Worm (Caenorhabditis elegans) whole organism, young adult: ENCODE results near the gene E02C12.19.
A peak's percentile ranks its signal among the peaks of the same experiment; 100 is the strongest.

Experiments
- B0019.2 ChIP-seq: fragments of 200-800 bp; sonication (Bioruptor generic); conservative IDR thresholded peaks from 2 replicates; pipeline ENCODE4 v1.3.6; 2022; ENCODE audit warnings: missing genetic modification reagents, missing genetic modification characterization, missing compliant biosample characterization
- B0261.1 ChIP-seq: sonication (generic microtip); optimal IDR thresholded peaks from 2 replicates; lab custom pipeline; 2016; ENCODE audit warnings: mild to moderate bottlenecking, missing genetic modification characterization, moderate library complexity, missing compliant biosample characterization
- F10E7.11 ChIP-seq: sonication (generic microtip); optimal IDR thresholded peaks from 2 replicates; lab custom pipeline; 2017; ENCODE audit warnings: mild to moderate bottlenecking, missing genetic modification characterization, moderate library complexity, missing compliant biosample characterization
- F33H1.4 ChIP-seq: fragments of 200-800 bp; sonication (Bioruptor generic); IDR thresholded peaks from 2 replicates; pipeline ENCODE4 v1.3.6; 2022; ENCODE audit warnings: missing genetic modification reagents, missing genetic modification characterization, missing compliant biosample characterization
- F37B4.10 ChIP-seq: fragments of 200-800 bp; sonication (Bioruptor generic); IDR thresholded peaks from 2 replicates; pipeline ENCODE4 v1.3.6; 2022; ENCODE audit warnings: missing genetic modification characterization, missing compliant biosample characterization
- F39B2.1 ChIP-seq: fragments of 200-800 bp; sonication (Bioruptor generic); IDR thresholded peaks from 2 replicates; pipeline ENCODE4 v1.3.6; 2022; ENCODE audit warnings: missing genetic modification reagents, missing genetic modification characterization, missing compliant biosample characterization
- F49E8.2 ChIP-seq: sonication (generic microtip); optimal IDR thresholded peaks from 3 replicates; lab custom pipeline; 2017; ENCODE audit warnings: missing genetic modification characterization, mild to moderate bottlenecking, missing compliant biosample characterization, antibody characterized with exemption, moderate library complexity; ENCODE audit not compliant: insufficient read depth
- F52B5.7 ChIP-seq: sonication (generic microtip); optimal IDR thresholded peaks from 2 replicates; lab custom pipeline; 2016; ENCODE audit warnings: mild to moderate bottlenecking, missing genetic modification characterization, missing compliant biosample characterization
- F55B11.4 ChIP-seq: sonication (generic microtip); optimal IDR thresholded peaks from 2 replicates; lab custom pipeline; 2016; ENCODE audit warnings: missing compliant biosample characterization, missing genetic modification characterization, borderline replicate concordance; ENCODE audit not compliant: insufficient read depth
- F57A8.1 ChIP-seq: fragments of 200-800 bp; sonication (Bioruptor generic); optimal IDR thresholded peaks from 2 replicates; lab custom pipeline; 2018; ENCODE audit warnings: mild to moderate bottlenecking, missing genetic modification characterization, moderate library complexity, missing compliant biosample characterization
- T07F8.4 ChIP-seq: sonication (generic microtip); optimal IDR thresholded peaks from 2 replicates; lab custom pipeline; 2016; ENCODE audit warnings: mild to moderate bottlenecking, missing genetic modification characterization, moderate library complexity, missing compliant biosample characterization
- Y53G8AR.9 ChIP-seq: fragments of 200-800 bp; sonication (Bioruptor generic); conservative IDR thresholded peaks from 2 replicates; pipeline ENCODE4 v1.3.6; 2022; ENCODE audit warnings: missing genetic modification reagents, missing genetic modification characterization, missing compliant biosample characterization
- ZK185.1 ChIP-seq: sonication (generic microtip); optimal IDR thresholded peaks from 2 replicates; lab custom pipeline; 2016; ENCODE audit warnings: mild to moderate bottlenecking, missing genetic modification characterization, missing compliant biosample characterization; ENCODE audit not compliant: poor library complexity, severe bottlenecking
- ama-1 ChIP-seq, 3 experiments: fragments of 150-350 bp in 1 of 3; sonication (generic microtip) in 2 of 3; optimal IDR thresholded peaks; 2 replicates each; lab custom pipeline; 2014 to 2018; ENCODE audit warnings: missing biosample characterization in 2 of 3, missing genetic modification characterization in 2 of 3, missing genetic modification reagents in 2 of 3
- aptf-3 ChIP-seq: fragments of 200-800 bp; sonication (Bioruptor generic); IDR thresholded peaks from 2 replicates; pipeline ENCODE4 v1.3.6; 2022; ENCODE audit warnings: missing genetic modification characterization, missing compliant biosample characterization
- bed-1 ChIP-seq: fragments of 200-800 bp; sonication (Bioruptor generic); IDR thresholded peaks from 2 replicates; pipeline ENCODE4 v1.3.6; 2022; ENCODE audit warnings: missing genetic modification reagents, missing genetic modification characterization, missing compliant biosample characterization
- bed-2 ChIP-seq: fragments of 200-800 bp; sonication (Bioruptor generic); IDR thresholded peaks from 2 replicates; pipeline ENCODE4 v1.3.6; 2022; ENCODE audit warnings: missing genetic modification reagents, missing genetic modification characterization, missing compliant biosample characterization
- ccch-3 ChIP-seq: fragments of 200-800 bp; sonication (Bioruptor generic); optimal IDR thresholded peaks from 2 replicates; lab custom pipeline; 2018; ENCODE audit warnings: mild to moderate bottlenecking, missing genetic modification characterization, missing compliant biosample characterization
- cebp-2 ChIP-seq: fragments of 200-800 bp; sonication (Bioruptor generic); IDR thresholded peaks from 2 replicates; pipeline ENCODE4 v1.3.6; 2022; ENCODE audit warnings: missing genetic modification characterization, missing compliant biosample characterization
- ceh-100 ChIP-seq: fragments of 200-800 bp; sonication (Bioruptor generic); IDR thresholded peaks from 2 replicates; pipeline ENCODE4 v1.3.6; 2022; ENCODE audit warnings: missing genetic modification reagents, missing genetic modification characterization, missing compliant biosample characterization
- ceh-27 ChIP-seq: fragments of 200-800 bp; sonication (Bioruptor generic); optimal IDR thresholded peaks from 2 replicates; lab custom pipeline; 2018; ENCODE audit warnings: mild to moderate bottlenecking, missing genetic modification characterization, moderate library complexity, missing compliant biosample characterization
- ceh-40 ChIP-seq: fragments of 200-800 bp; sonication (Bioruptor generic); IDR thresholded peaks from 2 replicates; pipeline ENCODE4 v1.3.6; 2022; ENCODE audit warnings: missing genetic modification characterization, missing compliant biosample characterization
- chd-7 ChIP-seq: sonication (generic microtip); optimal IDR thresholded peaks from 2 replicates; lab custom pipeline; 2016; ENCODE audit warnings: mild to moderate bottlenecking, missing genetic modification characterization, moderate library complexity, missing compliant biosample characterization
- dox-1 ChIP-seq: fragments of 200-800 bp; sonication (Bioruptor generic); IDR thresholded peaks from 2 replicates; pipeline ENCODE4 v1.3.6; 2022; ENCODE audit warnings: missing genetic modification reagents, missing genetic modification characterization, missing compliant biosample characterization
- egl-44 ChIP-seq: fragments of 200-800 bp; sonication (Bioruptor generic); IDR thresholded peaks from 2 replicates; pipeline ENCODE4 v1.3.6; 2022; ENCODE audit warnings: missing genetic modification reagents, missing genetic modification characterization, missing compliant biosample characterization
- him-1 ChIP-seq: sonication (generic microtip); optimal IDR thresholded peaks from 2 replicates; lab custom pipeline; 2016; ENCODE audit warnings: missing genotype, missing genetic modification reagents, missing genetic modification characterization, missing compliant biosample characterization
- lin-26 ChIP-seq: fragments of 200-800 bp; sonication (Bioruptor generic); IDR thresholded peaks from 2 replicates; pipeline ENCODE4 v1.3.6; 2022; ENCODE audit warnings: missing genetic modification reagents, missing genetic modification characterization, missing compliant biosample characterization
- lin-54 ChIP-seq: fragments of 200-800 bp; sonication (Bioruptor generic); optimal IDR thresholded peaks from 2 replicates; lab custom pipeline; 2018; ENCODE audit warnings: mild to moderate bottlenecking, missing genetic modification characterization, missing compliant biosample characterization
- madf-10 ChIP-seq: sonication (generic microtip); optimal IDR thresholded peaks from 2 replicates; lab custom pipeline; 2016; ENCODE audit warnings: mild to moderate bottlenecking, missing genetic modification characterization, missing compliant biosample characterization
- madf-3 ChIP-seq: fragments of 200-800 bp; sonication (Bioruptor generic); IDR thresholded peaks from 2 replicates; pipeline ENCODE4 v1.3.6; 2022; ENCODE audit warnings: missing genetic modification reagents, missing genetic modification characterization, missing compliant biosample characterization
- madf-8 ChIP-seq: fragments of 200-800 bp; sonication (Bioruptor generic); conservative IDR thresholded peaks from 2 replicates; pipeline ENCODE4 v1.3.6; 2022; ENCODE audit warnings: missing genetic modification reagents, missing genetic modification characterization, missing compliant biosample characterization
- mel-28 ChIP-seq: sonication (generic microtip); optimal IDR thresholded peaks from 2 replicates; lab custom pipeline; 2016; ENCODE audit warnings: borderline replicate concordance, mild to moderate bottlenecking, missing genetic modification characterization, missing compliant biosample characterization
- mes-4 ChIP-seq: sonication (generic microtip); optimal IDR thresholded peaks from 2 replicates; lab custom pipeline; 2016; ENCODE audit warnings: missing genotype, missing genetic modification characterization, missing compliant biosample characterization
- nfyb-1 ChIP-seq: fragments of 200-800 bp; sonication (Bioruptor generic); IDR thresholded peaks from 2 replicates; pipeline ENCODE4 v1.3.6; 2022; ENCODE audit warnings: missing genetic modification reagents, missing genetic modification characterization, missing compliant biosample characterization
- nhr-90 ChIP-seq: sonication (generic microtip); optimal IDR thresholded peaks from 2 replicates; lab custom pipeline; 2016; ENCODE audit warnings: missing genotype, mild to moderate bottlenecking, missing genetic modification characterization, missing compliant biosample characterization
- pbrm-1 ChIP-seq: fragments of 200-800 bp; sonication (Bioruptor generic); IDR thresholded peaks from 2 replicates; pipeline ENCODE4 v1.3.6; 2022; ENCODE audit warnings: missing genetic modification reagents, missing genetic modification characterization, missing compliant biosample characterization
- rec-8 ChIP-seq, 2 experiments: sonication (generic microtip); optimal IDR thresholded peaks; 2 replicates each; lab custom pipeline; 2016; ENCODE audit warnings: mild to moderate bottlenecking in 2 of 2, missing genetic modification characterization in 2 of 2, missing genetic modification reagents in 2 of 2, missing genotype in 2 of 2, missing biosample characterization in 1 of 2, missing compliant biosample characterization in 1 of 2, moderate library complexity in 1 of 2
- repo-1 ChIP-seq: sonication (generic microtip); optimal IDR thresholded peaks from 2 replicates; lab custom pipeline; 2017; ENCODE audit warnings: mild to moderate bottlenecking, missing genetic modification characterization, missing compliant biosample characterization
- sea-2 ChIP-seq: fragments of 200-800 bp; sonication (Bioruptor generic); IDR thresholded peaks from 2 replicates; pipeline ENCODE4 v1.3.6; 2022; ENCODE audit warnings: missing genetic modification characterization, missing compliant biosample characterization
- snpc-1.1 ChIP-seq: sonication (generic microtip); optimal IDR thresholded peaks from 2 replicates; lab custom pipeline; 2017; ENCODE audit warnings: missing genetic modification characterization, mild to moderate bottlenecking, missing compliant biosample characterization, antibody characterized with exemption, moderate library complexity, missing genotype, missing genetic modification reagents; ENCODE audit not compliant: insufficient read depth
- somi-1 ChIP-seq: fragments of 200-800 bp; sonication (Bioruptor generic); optimal IDR thresholded peaks from 2 replicates; lab custom pipeline; 2018; ENCODE audit warnings: mild to moderate bottlenecking, missing genetic modification characterization, missing compliant biosample characterization
- sptf-2 ChIP-seq: fragments of 200-800 bp; sonication (Bioruptor generic); optimal IDR thresholded peaks from 2 replicates; lab custom pipeline; 2018; ENCODE audit warnings: mild to moderate bottlenecking, missing genetic modification characterization, missing compliant biosample characterization
- tlf-1 ChIP-seq: fragments of 200-800 bp; sonication (Bioruptor generic); optimal IDR thresholded peaks from 2 replicates; lab custom pipeline; 2018; ENCODE audit warnings: mild to moderate bottlenecking, missing genetic modification characterization, missing compliant biosample characterization
- unc-130 ChIP-seq: sonication (generic microtip); optimal IDR thresholded peaks from 2 replicates; lab custom pipeline; 2016; ENCODE audit warnings: missing genetic modification reagents, missing genetic modification characterization, missing compliant biosample characterization
- unc-62 ChIP-seq: fragments of 150-350 bp; optimal IDR thresholded peaks from 2 replicates; lab custom pipeline; 2014; ENCODE audit warnings: missing biosample characterization, missing genetic modification reagents, missing genetic modification characterization
- xnd-1 ChIP-seq: sonication (generic microtip); optimal IDR thresholded peaks from 2 replicates; lab custom pipeline; 2016; ENCODE audit warnings: missing genotype, missing genetic modification reagents, missing genetic modification characterization, missing compliant biosample characterization
- zim-3 ChIP-seq: sonication (generic microtip); optimal IDR thresholded peaks from 2 replicates; lab custom pipeline; 2017; ENCODE audit warnings: mild to moderate bottlenecking, missing genetic modification characterization, moderate library complexity, missing compliant biosample characterization
- ztf-25 ChIP-seq: fragments of 200-800 bp; sonication (Bioruptor generic); IDR thresholded peaks from 2 replicates; pipeline ENCODE4 v1.3.6; 2022; ENCODE audit warnings: missing genetic modification reagents, missing genetic modification characterization, missing compliant biosample characterization

The E02C12.19 gene

DNA sequence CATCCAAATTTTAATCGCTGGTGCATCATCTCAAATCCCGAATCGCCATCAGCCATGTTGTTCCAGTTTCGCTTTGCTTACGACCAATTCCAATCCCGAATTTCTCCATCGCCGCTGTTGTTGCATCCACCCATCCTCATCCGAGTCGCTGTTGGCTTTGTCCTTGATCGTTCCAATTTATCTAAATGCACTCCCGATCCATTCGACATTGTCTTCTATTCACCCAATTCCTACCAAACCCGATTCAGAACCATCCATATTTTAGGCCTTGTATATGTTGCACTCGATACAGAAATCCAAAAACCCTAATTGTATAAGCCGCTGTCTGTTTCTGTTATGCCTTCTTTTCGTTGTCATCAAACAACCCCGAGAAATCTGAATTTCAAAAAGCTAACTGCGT lies 36.0 kb downstream of the E02C12.19 start (continued):
- no peak for TF ChIP-seq ama-1 (optimal IDR thresholded peaks at IDR 0.05; lab: Kevin White, UChicago)
- no peak for TF ChIP-seq ama-1 (GFP tag; optimal IDR thresholded peaks at IDR 0.05; lab: Kevin White, UChicago)
- TF ChIP-seq mes-4 (tag; lab: Kevin White, UChicago): no peak
- no peak for TF ChIP-seq xnd-1 (tag; lab: Kevin White, UChicago)
- TF ChIP-seq pbrm-1: peak; percentile 80
- TF ChIP-seq T07F8.4 (tag; lab: Kevin White, UChicago): no peak
- TF ChIP-seq bed-2 (GFP tag; lab: Robert Waterston, UW): no peak
- TF ChIP-seq madf-10: no peak
- TF ChIP-seq ccch-3 (GFP tag; lab: Kevin White, UChicago): no peak
- peak; percentile 47 for TF ChIP-seq tlf-1 (GFP tag; lab: Kevin White, UChicago)
- TF ChIP-seq bed-1: 0 out of 2 replicates have a peak, but pooled peaks have one; percentile 23
- TF ChIP-seq ZK185.1 (tag; lab: Kevin White, UChicago): no peak
- no peak for TF ChIP-seq F52B5.7
- peak; percentile 86 for TF ChIP-seq nfyb-1
- no peak for TF ChIP-seq sptf-2 (GFP tag; lab: Kevin White, UChicago)
- no peak for TF ChIP-seq zim-3 (tag; lab: Kevin White, UChicago)
- TF ChIP-seq F55B11.4: no peak
- peak; percentile 50; the same call in 1 of the 2 replicates for TF ChIP-seq F39B2.1 (GFP tag; lab: Robert Waterston, UW)
- no peak for TF ChIP-seq F33H1.4
- TF ChIP-seq cebp-2 (GFP tag; lab: Robert Waterston, UW): peak; percentile 97
- peak; percentile 72 for TF ChIP-seq ceh-100 (GFP tag; lab: Robert Waterston, UW)
- no peak for TF ChIP-seq madf-8 (GFP tag; lab: Robert Waterston, UW)
- peak; percentile 37 for TF ChIP-seq F49E8.2
- no peak for TF ChIP-seq ceh-27
- 0 out of 2 replicates have a peak, but pooled peaks have one; percentile 11 for TF ChIP-seq aptf-3 (GFP tag; lab: Robert Waterston, UW)
- TF ChIP-seq rec-8 (tag; optimal IDR thresholded peaks at IDR 0.05; lab: Kevin White, UChicago): no peak
- TF ChIP-seq him-1 (tag; lab: Kevin White, UChicago): no peak
- peak; percentile 94 for TF ChIP-seq F37B4.10 (GFP tag; lab: Robert Waterston, UW)
- TF ChIP-seq sea-2: peak; percentile 65; the same call in 1 of the 2 replicates
- TF ChIP-seq F57A8.1: no peak
- no peak for TF ChIP-seq lin-54
- peak; percentile 96 for TF ChIP-seq Y53G8AR.9 (GFP tag; lab: Robert Waterston, UW)
- peak; percentile 75 for TF ChIP-seq repo-1 (tag; lab: Kevin White, UChicago)
- no peak for TF ChIP-seq nhr-90 (tag; lab: Kevin White, UChicago)
- TF ChIP-seq unc-62 (GFP tag; lab: Kevin White, UChicago): no peak
- TF ChIP-seq B0261.1 (tag; lab: Kevin White, UChicago): no peak
- TF ChIP-seq B0019.2 (GFP tag; lab: Robert Waterston, UW): peak; percentile 32; the same call in 1 of the 2 replicates
- no peak for TF ChIP-seq somi-1 (GFP tag; lab: Kevin White, UChicago)
- peak; percentile 72; the same call in 1 of the 2 replicates for TF ChIP-seq egl-44 (GFP tag; lab: Robert Waterston, UW)
- peak; percentile 70; the same call in 1 of the 2 replicates for TF ChIP-seq ztf-25 (GFP tag; lab: Robert Waterston, UW)
- TF ChIP-seq mel-28 (tag; lab: Kevin White, UChicago): peak; percentile 21
- TF ChIP-seq unc-130 (GFP tag; lab: Kevin White, UChicago): no peak
- peak; percentile 75 for TF ChIP-seq ceh-40 (GFP tag; lab: Robert Waterston, UW)
- peak; percentile 58; the same call in 1 of the 2 replicates for TF ChIP-seq dox-1 (GFP tag; lab: Robert Waterston, UW)
- TF ChIP-seq madf-3 (GFP tag; lab: Robert Waterston, UW): peak; percentile 80
- peak; percentile 49 for TF ChIP-seq chd-7 (tag; lab: Kevin White, UChicago)
- peak; percentile 45 for TF ChIP-seq lin-26 (GFP tag; lab: Robert Waterston, UW)
- TF ChIP-seq F10E7.11 (tag; lab: Kevin White, UChicago): no peak
- TF ChIP-seq snpc-1.1 (tag; lab: Kevin White, UChicago): no peak
